Worm (Caenorhabditis elegans): ENCODE data around the gene F35E12.9.

Gene F35E12.9

ce11 chrV:13762426-13763127 lies 17.6 kb upstream of the F35E12.9 start, which contains the start of gene F20G2.6:
TSS of gene F20G2.6 (plus strand) at chrV:13763077.
- no peak for TF ChIP-seq fkh-4 (tag; optimal IDR thresholded peaks at IDR 0.05; ENCODE audit: borderline replicate concordance)
- peak; percentile 36 for TF ChIP-seq pax-3 (tag; optimal IDR thresholded peaks at IDR 0.05)
- TF ChIP-seq unc-62 (GFP tag; optimal IDR thresholded peaks at IDR 0.05): no peak
- TF ChIP-seq hpl-2 (GFP tag; optimal IDR thresholded peaks at IDR 0.05): no peak
- peak; percentile 63 for TF ChIP-seq fkh-8 (tag; optimal IDR thresholded peaks at IDR 0.05)
- TF ChIP-seq dsc-1 (tag; optimal IDR thresholded peaks at IDR 0.05): peak; percentile 56
- TF ChIP-seq efl-1 (optimal IDR thresholded peaks at IDR 0.05): no peak
- TF ChIP-seq efl-1 (GFP tag; optimal IDR thresholded peaks at IDR 0.05 in 1 of 2): peak in 1 of 2 experiments; percentile 1
- TF ChIP-seq isw-1 (GFP tag; IDR thresholded peaks at IDR 0.05): no peak
- TF ChIP-seq Y116A8C.19 (tag; optimal IDR thresholded peaks at IDR 0.05; ENCODE audit: borderline replicate concordance): no peak

ce11 chrV:13757349-13757748 lies 12.4 kb upstream of the F35E12.9 start:
- TF ChIP-seq unc-86 (tag; optimal IDR thresholded peaks at IDR 0.05) (no peak), fkh-8 (tag; optimal IDR thresholded peaks at IDR 0.05) (peak; percentile 80), lir-3 (tag; optimal IDR thresholded peaks at IDR 0.05; ENCODE audit: poor library complexity) (peak; percentile 28), C04F5.9 (tag; optimal IDR thresholded peaks at IDR 0.05) (no peak), alr-1 (tag; optimal IDR thresholded peaks at IDR 0.05; ENCODE audit: borderline replicate concordance) (no peak), zag-1 (tag; optimal IDR thresholded peaks at IDR 0.05) (no peak), nhr-90 (tag; optimal IDR thresholded peaks at IDR 0.05; ENCODE audit: poor library complexity) (no peak), lin-39 (tag; optimal IDR thresholded peaks at IDR 0.05) (no peak), grh-1 (GFP tag; IDR thresholded peaks at IDR 0.05) (no peak), egl-13 (tag; optimal IDR thresholded peaks at IDR 0.05) (no peak), nhr-84 (tag; optimal IDR thresholded peaks at IDR 0.05) (no peak), tbx-2 (tag; optimal IDR thresholded peaks at IDR 0.05) (no peak), hlh-4 (tag; optimal IDR thresholded peaks at IDR 0.05) (no peak), sup-37 (GFP tag; optimal IDR thresholded peaks at IDR 0.05) (no peak), ceh-82 (tag; optimal IDR thresholded peaks at IDR 0.05) (peak in 1 of 3 experiments; percentile 15), nhr-71 (tag; optimal IDR thresholded peaks at IDR 0.05) (peak; percentile 16), nhr-12 (tag; optimal IDR thresholded peaks at IDR 0.05) (no peak), ztf-11 (tag; optimal IDR thresholded peaks at IDR 0.05) (no peak), hlh-17 (GFP tag; optimal IDR thresholded peaks at IDR 0.05; ENCODE audit: borderline replicate concordance) (no peak), elt-2 (tag; optimal IDR thresholded peaks at IDR 0.05) (no peak), dpl-1 (GFP tag; optimal IDR thresholded peaks at IDR 0.05) (peak in 1 of 3 experiments; percentile 51), tlp-1 (tag; optimal IDR thresholded peaks at IDR 0.05) (no peak), ceh-8 (GFP tag; optimal IDR thresholded peaks at IDR 0.05) (no peak), lin-14 (GFP tag; optimal IDR thresholded peaks at IDR 0.05) (peak; percentile 73), nhr-237 (tag; optimal IDR thresholded peaks at IDR 0.05) (no peak), efl-3 (GFP tag; optimal IDR thresholded peaks at IDR 0.05) (no peak), F16B12.6 (tag; optimal IDR thresholded peaks at IDR 0.05) (no peak), lin-35 (GFP tag; optimal IDR thresholded peaks at IDR 0.05) (peak in 1 of 2 experiments; percentile 48), mep-1 (tag; optimal IDR thresholded peaks at IDR 0.05) (peak; percentile 34), pqm-1 (tag; optimal IDR thresholded peaks at IDR 0.05) (no peak), efl-1 (optimal IDR thresholded peaks at IDR 0.05) (peak; percentile 25 to 29), efl-1 (GFP tag; optimal IDR thresholded peaks at IDR 0.05 in 1 of 2) (peak in 1 of 2 experiments; percentile 46), lsy-2 (tag; optimal IDR thresholded peaks at IDR 0.05) (peak in 1 of 2 experiments; percentile 46)
